Fruit fly (Drosophila melanogaster) whole organism, embryonic: ENCODE data around the gene CG32276.

ENCODE experiments used
- CG11723 ChIP-seq: fragments of 200-800 bp; sonication (Bioruptor generic); optimal IDR thresholded peaks from 2 replicates; lab custom pipeline; 2017; ENCODE audit warnings: missing biosample characterization, mild to moderate bottlenecking, missing genetic modification characterization
- CG12104 ChIP-seq: fragments of 200-800 bp; sonication (Bioruptor generic); optimal IDR thresholded peaks from 3 replicates; lab custom pipeline; 2016; ENCODE audit warnings: missing biosample characterization, missing genetic modification characterization
- CG13296 ChIP-seq: fragments of 200-800 bp; sonication (Bioruptor generic); optimal IDR thresholded peaks from 3 replicates; lab custom pipeline; 2018; ENCODE audit warnings: missing biosample characterization, mild to moderate bottlenecking, missing genetic modification characterization
- CG13624 ChIP-seq: fragments of 200-800 bp; sonication (Bioruptor generic); optimal IDR thresholded peaks from 2 replicates; lab custom pipeline; 2016; ENCODE audit warnings: missing biosample characterization, missing genetic modification characterization
- CG15073 ChIP-seq: fragments of 200-800 bp; sonication (Bioruptor generic); optimal IDR thresholded peaks from 2 replicates; lab custom pipeline; 2016; ENCODE audit warnings: missing biosample characterization, missing genetic modification characterization
- CG1529 ChIP-seq: fragments of 200-800 bp; sonication (Bioruptor generic); optimal IDR thresholded peaks from 3 replicates; lab custom pipeline; 2018; ENCODE audit warnings: missing biosample characterization, missing genetic modification characterization
- CG17328 ChIP-seq: fragments of 200-800 bp; sonication (Bioruptor generic); IDR thresholded peaks from 2 replicates; pipeline ENCODE4 v1.3.6; 2022; ENCODE audit warnings: missing biosample characterization, missing genetic modification characterization
- CG17802 ChIP-seq: fragments of 200-800 bp; sonication (Bioruptor generic); optimal IDR thresholded peaks from 2 replicates; lab custom pipeline; 2018; ENCODE audit warnings: missing biosample characterization, mild to moderate bottlenecking, missing genetic modification characterization, moderate library complexity
- CG1792 ChIP-seq: fragments of 200-800 bp; sonication (Bioruptor generic); optimal IDR thresholded peaks from 2 replicates; lab custom pipeline; 2016; ENCODE audit warnings: missing biosample characterization, missing genetic modification characterization
- CG18011 ChIP-seq: fragments of 200-800 bp; sonication (Bioruptor generic); optimal IDR thresholded peaks from 2 replicates; lab custom pipeline; 2017; ENCODE audit warnings: missing biosample characterization, missing genetic modification characterization, mild to moderate bottlenecking, moderate library complexity, missing genotype
- CG2889 ChIP-seq: fragments of 200-800 bp; sonication (Bioruptor generic); IDR thresholded peaks from 3 replicates; pipeline ENCODE4 v1.3.6; 2022; ENCODE audit warnings: missing biosample characterization, missing genetic modification characterization
- CG31224 ChIP-seq: fragments of 200-800 bp; sonication (Bioruptor generic); IDR thresholded peaks from 2 replicates; pipeline ENCODE4 v1.3.6; 2022; ENCODE audit warnings: missing biosample characterization, missing genetic modification characterization
- CG4282 ChIP-seq: fragments of 200-800 bp; sonication (Bioruptor generic); optimal IDR thresholded peaks from 2 replicates; lab custom pipeline; 2016; ENCODE audit warnings: missing biosample characterization, missing genetic modification characterization
- CG6272 ChIP-seq: fragments of 200-800 bp; sonication (Bioruptor generic); IDR thresholded peaks from 2 replicates; pipeline ENCODE4 v1.3.6; 2022; ENCODE audit warnings: missing biosample characterization, missing genetic modification characterization
- CG6689 ChIP-seq: fragments of 200-800 bp; sonication (Bioruptor generic); IDR thresholded peaks from 2 replicates; pipeline ENCODE4 v1.3.6; 2022; ENCODE audit warnings: missing biosample characterization, missing genetic modification characterization
- CG8478 ChIP-seq: fragments of >200 bp; optimal IDR thresholded peaks from 2 replicates; lab custom pipeline; 2018
- CrebB ChIP-seq: fragments of 200-800 bp; sonication (Bioruptor generic); optimal IDR thresholded peaks from 3 replicates; lab custom pipeline; 2018; ENCODE audit warnings: missing biosample characterization, mild to moderate bottlenecking, missing genetic modification characterization
- E2f2 ChIP-seq: fragments of 200-800 bp; sonication (Bioruptor generic); IDR thresholded peaks from 2 replicates; pipeline ENCODE4 v1.3.6; 2022; ENCODE audit warnings: missing biosample characterization, missing genetic modification characterization
- Ets65A ChIP-seq: fragments of 200-800 bp; sonication (Bioruptor generic); peaks from one replicate; lab custom pipeline; 2016; ENCODE audit warnings: missing biosample characterization, missing genetic modification characterization
- Fer3 ChIP-seq: fragments of 200-800 bp; sonication (Bioruptor generic); optimal IDR thresholded peaks from 2 replicates; lab custom pipeline; 2018; ENCODE audit warnings: missing biosample characterization, mild to moderate bottlenecking, missing genetic modification characterization, moderate library complexity
- Hmr ChIP-seq: fragments of 200-800 bp; sonication (Bioruptor generic); optimal IDR thresholded peaks from 3 replicates; lab custom pipeline; 2017; ENCODE audit warnings: mild to moderate bottlenecking, missing biosample characterization, missing genetic modification reagents, missing genetic modification characterization
- NC2β ChIP-seq: fragments of 200-800 bp; sonication (Bioruptor generic); optimal IDR thresholded peaks from 2 replicates; lab custom pipeline; 2016; ENCODE audit warnings: missing biosample characterization, missing genetic modification characterization
- Oaz ChIP-seq: fragments of 200-800 bp; sonication (Bioruptor generic); IDR thresholded peaks from 2 replicates; pipeline ENCODE4 v1.3.6; 2022; ENCODE audit warnings: missing biosample characterization, missing genetic modification characterization
- Sox102F ChIP-seq: fragments of 200-800 bp; sonication (Bioruptor generic); optimal IDR thresholded peaks from 2 replicates; lab custom pipeline; 2018; ENCODE audit warnings: missing biosample characterization, mild to moderate bottlenecking, missing genetic modification characterization, moderate library complexity
- Trl ChIP-seq, 3 experiments: fragments of >200 bp in 2 of 3; fragments of 200-800 bp in 1 of 3; sonication (Bioruptor generic) in 1 of 3; optimal IDR thresholded peaks; 2 replicates in 1 of 3; 3 replicates in 2 of 3; lab custom pipeline; 2016 to 2017; ENCODE audit warnings: missing biosample characterization in 1 of 3, missing genetic modification characterization in 1 of 3
- ato ChIP-seq: fragments of 200-800 bp; sonication (Bioruptor generic); IDR thresholded peaks from 2 replicates; pipeline ENCODE4 v1.3.6; 2022; ENCODE audit warnings: missing biosample characterization, missing genetic modification characterization; ENCODE audit not compliant: partially characterized antibody
- chn ChIP-seq: fragments of 200-800 bp; sonication (Bioruptor generic); optimal IDR thresholded peaks from 2 replicates; lab custom pipeline; 2016; ENCODE audit warnings: missing biosample characterization, missing genetic modification characterization
- corto ChIP-seq: fragments of 200-800 bp; sonication (Bioruptor generic); optimal IDR thresholded peaks from 2 replicates; lab custom pipeline; 2016; ENCODE audit warnings: missing biosample characterization, mild to moderate bottlenecking, missing genetic modification characterization, moderate library complexity
- danr ChIP-seq: fragments of 200-800 bp; sonication (Bioruptor generic); IDR thresholded peaks from 2 replicates; pipeline ENCODE4 v1.3.6; 2022; ENCODE audit warnings: missing biosample characterization, missing genetic modification characterization
- dati ChIP-seq: fragments of 200-800 bp; sonication (Bioruptor generic); IDR thresholded peaks from 2 replicates; pipeline ENCODE4 v1.3.6; 2022; ENCODE audit warnings: missing biosample characterization, missing genetic modification characterization
- dmrt99B ChIP-seq: fragments of 200-800 bp; sonication (Bioruptor generic); optimal IDR thresholded peaks from 2 replicates; lab custom pipeline; 2018; ENCODE audit warnings: missing biosample characterization, mild to moderate bottlenecking, missing genetic modification characterization, moderate library complexity
- emc ChIP-seq: fragments of 200-800 bp; sonication (Bioruptor generic); optimal IDR thresholded peaks from 2 replicates; lab custom pipeline; 2016; ENCODE audit warnings: missing biosample characterization, missing genetic modification characterization
- fd96Cb ChIP-seq: fragments of 200-800 bp; sonication (Bioruptor generic); optimal IDR thresholded peaks from 2 replicates; lab custom pipeline; 2018; ENCODE audit warnings: missing biosample characterization, mild to moderate bottlenecking, missing genetic modification characterization, moderate library complexity
- fu2 ChIP-seq: fragments of 200-800 bp; sonication (Bioruptor generic); optimal IDR thresholded peaks from 2 replicates; lab custom pipeline; 2016; ENCODE audit warnings: missing biosample characterization, missing genetic modification characterization
- gsb ChIP-seq: fragments of 200-800 bp; sonication (Bioruptor generic); IDR thresholded peaks from 2 replicates; pipeline ENCODE4 v1.3.6; 2022; ENCODE audit warnings: missing biosample characterization, missing genetic modification characterization
- hb ChIP-seq: fragments of 200-800 bp; sonication (Bioruptor generic); IDR thresholded peaks from 3 replicates; pipeline ENCODE4 v1.3.6; 2022; ENCODE audit warnings: missing biosample characterization, missing genetic modification characterization; ENCODE audit not compliant: partially characterized antibody
- kah ChIP-seq: fragments of 200-800 bp; sonication (Bioruptor generic); optimal IDR thresholded peaks from 2 replicates; lab custom pipeline; 2018; ENCODE audit warnings: missing biosample characterization, mild to moderate bottlenecking, missing genetic modification characterization
- lbe ChIP-seq: fragments of 200-800 bp; sonication (Bioruptor generic); optimal IDR thresholded peaks from 2 replicates; lab custom pipeline; 2016; ENCODE audit warnings: missing biosample characterization, mild to moderate bottlenecking, missing genetic modification characterization
- lov ChIP-seq, 2 experiments: fragments of 200-800 bp in 1 of 2; fragments of >200 bp in 1 of 2; sonication (Bioruptor generic) in 1 of 2; IDR thresholded peaks in 1 of 2; optimal IDR thresholded peaks in 1 of 2; 2 replicates in 1 of 2; 3 replicates in 1 of 2; pipeline versions ENCODE4 v1.3.6 to Lab custom; 2017 to 2022; ENCODE audit warnings: missing biosample characterization in 1 of 2, missing genetic modification characterization in 1 of 2
- luna ChIP-seq: fragments of 200-800 bp; sonication (Bioruptor generic); optimal IDR thresholded peaks from 2 replicates; lab custom pipeline; 2016; ENCODE audit warnings: missing biosample characterization, missing genetic modification characterization
- pnt ChIP-seq: fragments of 200-800 bp; sonication (Bioruptor generic); optimal IDR thresholded peaks from 3 replicates; lab custom pipeline; 2016; ENCODE audit warnings: missing biosample characterization, missing genetic modification characterization
- prd ChIP-seq, 3 experiments: fragments of >200 bp in 2 of 3; fragments of 200-800 bp in 1 of 3; sonication (Bioruptor generic) in 1 of 3; optimal IDR thresholded peaks in 2 of 3; IDR thresholded peaks in 1 of 3; 2 replicates in 2 of 3; 3 replicates in 1 of 3; pipeline versions ENCODE4 v1.3.6 to Lab custom; 2017 to 2022; ENCODE audit warnings: missing biosample characterization in 1 of 3, missing genetic modification characterization in 1 of 3
- ro ChIP-seq: fragments of 200-800 bp; sonication (Bioruptor generic); IDR thresholded peaks from 2 replicates; pipeline ENCODE4 v1.3.6; 2022; ENCODE audit warnings: missing biosample characterization, missing genetic modification characterization
- salm ChIP-seq: fragments of 200-800 bp; sonication (Bioruptor generic); optimal IDR thresholded peaks from 2 replicates; lab custom pipeline; 2018; ENCODE audit warnings: missing biosample characterization, mild to moderate bottlenecking, missing genetic modification characterization
- ssp ChIP-seq: fragments of 200-800 bp; sonication (Bioruptor generic); IDR thresholded peaks from 2 replicates; pipeline ENCODE4 v1.3.6; 2022; ENCODE audit warnings: missing biosample characterization, missing genetic modification characterization
- stc ChIP-seq: fragments of 200-800 bp; sonication (Bioruptor generic); IDR thresholded peaks from 2 replicates; pipeline ENCODE4 v1.3.6; 2022; ENCODE audit warnings: missing biosample characterization, missing genetic modification characterization
- sug ChIP-seq: fragments of 200-800 bp; optimal IDR thresholded peaks from 2 replicates; lab custom pipeline; 2019; ENCODE audit warnings: missing biosample characterization, mild to moderate bottlenecking, missing genetic modification characterization, moderate library complexity
- tgo ChIP-seq: fragments of 200-800 bp; sonication (Bioruptor generic); IDR thresholded peaks from 3 replicates; pipeline ENCODE4 v1.3.6; 2022; ENCODE audit warnings: missing biosample characterization, missing genetic modification characterization
- trem ChIP-seq: fragments of 200-800 bp; optimal IDR thresholded peaks from 3 replicates; lab custom pipeline; 2019; ENCODE audit warnings: missing biosample characterization, mild to moderate bottlenecking, missing genetic modification characterization, moderate library complexity
- usp ChIP-seq: fragments of >200 bp; optimal IDR thresholded peaks from 2 replicates; lab custom pipeline; 2017; ENCODE audit warnings: missing biosample characterization, missing genetic modification characterization

CG32276 gene

dm6 chr3L:3239033-3239752 lies 40.3 kb upstream of the CG32276 start, which contains the start of gene CG17746 (continued):
- TF ChIP-seq lbe (no peak), CG13624 (peak; percentile 77), gsb (GFP tag; lab: Robert Waterston, UW) (no peak), Hmr (GFP tag; lab: Kevin White, UChicago) (peak; percentile 68), CG15073 (GFP tag; lab: Kevin White, UChicago) (no peak), CG17802 (tag; lab: Kevin White, UChicago) (peak; percentile 50), kah (no peak), CG6272 (GFP tag; lab: Robert Waterston, UW) (no peak), Trl (optimal IDR thresholded peaks at IDR 0.05; lab: Kevin White, UChicago) (peak in 1 of 2 experiments; percentile 10), Trl (GFP tag; optimal IDR thresholded peaks at IDR 0.05; lab: Kevin White, UChicago) (peak; percentile 38), ato (peak; percentile 50; the same call in 1 of the 2 replicates), Fer3 (tag; lab: Kevin White, UChicago) (no peak), Oaz (GFP tag; lab: Robert Waterston, UW) (no peak), usp (GFP tag; lab: Kevin White, UChicago) (no peak), fd96Cb (tag; lab: Kevin White, UChicago) (no peak), pnt (peak; percentile 2), trem (tag; lab: Kevin White, UChicago) (peak; percentile 87), NC2β (GFP tag; lab: Kevin White, UChicago) (peak; percentile 28), Sox102F (GFP tag; lab: Kevin White, UChicago) (no peak), CG13296 (GFP tag; lab: Kevin White, UChicago) (no peak), salm (tag; lab: Kevin White, UChicago) (no peak), ssp (GFP tag; lab: Robert Waterston, UW) (no peak), luna (GFP tag; lab: Kevin White, UChicago) (no peak), CG6689 (GFP tag; lab: Robert Waterston, UW) (no peak), lov (optimal IDR thresholded peaks at IDR 0.05; lab: Kevin White, UChicago) (no peak), lov (GFP tag; IDR thresholded peaks at IDR 0.05; lab: Robert Waterston, UW) (no peak), CG2889 (no peak), prd (optimal IDR thresholded peaks at IDR 0.05; lab: Kevin White, UChicago) (no peak), prd (GFP tag; IDR thresholded peaks at IDR 0.05; lab: Robert Waterston, UW) (no peak), danr (GFP tag; lab: Robert Waterston, UW) (no peak), dmrt99B (no peak), CG8478 (lab: Kevin White, UChicago) (no peak), CG11723 (GFP tag; lab: Kevin White, UChicago) (no peak), CG18011 (GFP tag; lab: Kevin White, UChicago) (no peak), CG4282 (GFP tag; lab: Kevin White, UChicago) (peak; percentile 72), CG31224 (GFP tag; lab: Robert Waterston, UW) (no peak), ro (GFP tag; lab: Robert Waterston, UW) (no peak), dati (GFP tag; lab: Robert Waterston, UW) (no peak), chn (GFP tag; lab: Kevin White, UChicago) (peak; percentile 21), emc (GFP tag; lab: Kevin White, UChicago) (no peak), E2f2 (GFP tag; lab: Robert Waterston, UW) (peak; percentile 99), fu2 (peak; percentile 32), tgo (GFP tag; lab: Robert Waterston, UW) (no peak), Ets65A (GFP tag; lab: Kevin White, UChicago) (peak; percentile 92), CG17328 (no peak), CG1529 (GFP tag; lab: Kevin White, UChicago) (no peak), CrebB (tag; lab: Kevin White, UChicago) (peak; percentile 15), corto (GFP tag; lab: Kevin White, UChicago) (no peak), CG12104 (GFP tag; lab: Kevin White, UChicago) (no peak), hb (GFP tag; lab: Robert Waterston, UW) (peak; percentile 22; the same call in 1 of the 3 replicates), CG1792 (GFP tag; lab: Kevin White, UChicago) (peak; percentile 16), stc (GFP tag; lab: Robert Waterston, UW) (no peak), sug (tag; lab: Kevin White, UChicago) (peak; percentile 23)
